Worm (Caenorhabditis elegans) whole organism, early embryonic: ENCODE data around the gene irg-3.
"Not testable (repeated sequence)": the region's sequence is repeated elsewhere in the genome, so short reads cannot be mapped to it uniquely, and the experiment has no call there.

ENCODE experiments used
- B0310.2 ChIP-seq: sonication (generic microtip); optimal IDR thresholded peaks from 2 replicates; lab custom pipeline; 2016; ENCODE audit warnings: mild to moderate bottlenecking, missing genetic modification characterization, missing compliant biosample characterization
- F13C5.2 ChIP-seq: sonication (generic microtip); optimal IDR thresholded peaks from 2 replicates; lab custom pipeline; 2017; ENCODE audit warnings: mild to moderate bottlenecking, missing genetic modification characterization, inconsistent platforms, missing compliant biosample characterization
- aly-1 ChIP-seq: sonication (generic microtip); optimal IDR thresholded peaks from 2 replicates; lab custom pipeline; 2016; ENCODE audit warnings: missing genetic modification characterization, missing compliant biosample characterization
- ama-1 ChIP-seq: fragments of 150-350 bp; optimal IDR thresholded peaks from 2 replicates; lab custom pipeline; 2014
- ceh-13 ChIP-seq: fragments of 200-800 bp; sonication (Bioruptor generic); optimal IDR thresholded peaks from 2 replicates; lab custom pipeline; 2018; ENCODE audit warnings: mild to moderate bottlenecking, missing genetic modification characterization, missing compliant biosample characterization
- ceh-36 ChIP-seq: sonication (generic microtip); optimal IDR thresholded peaks from 2 replicates; lab custom pipeline; 2016; ENCODE audit warnings: missing genetic modification characterization, inconsistent platforms, missing compliant biosample characterization
- ets-7 ChIP-seq: sonication (generic microtip); optimal IDR thresholded peaks from 2 replicates; lab custom pipeline; 2016; ENCODE audit warnings: missing genotype, missing genetic modification characterization, missing compliant biosample characterization
- flt-1 ChIP-seq: fragments of 200-800 bp; sonication (Bioruptor generic); IDR thresholded peaks from 2 replicates; pipeline ENCODE4 v1.3.6; 2022; ENCODE audit warnings: missing genetic modification characterization, missing compliant biosample characterization
- hmbx-1 ChIP-seq: sonication (generic microtip); optimal IDR thresholded peaks from 2 replicates; lab custom pipeline; 2016; ENCODE audit warnings: mild to moderate bottlenecking, missing genetic modification characterization, missing compliant biosample characterization
- hmg-4 ChIP-seq: fragments of 200-800 bp; sonication (Bioruptor generic); optimal IDR thresholded peaks from 2 replicates; lab custom pipeline; 2018; ENCODE audit warnings: mild to moderate bottlenecking, missing genetic modification characterization, missing compliant biosample characterization
- hnd-1 ChIP-seq: sonication (generic microtip); optimal IDR thresholded peaks from 2 replicates; lab custom pipeline; 2016; ENCODE audit warnings: missing genetic modification characterization, missing compliant biosample characterization
- pes-1 ChIP-seq: fragments of 200-800 bp; sonication (Bioruptor generic); IDR thresholded peaks from 2 replicates; pipeline ENCODE4 v1.3.6; 2022; ENCODE audit warnings: missing genetic modification reagents, missing genetic modification characterization, missing compliant biosample characterization
- scrt-1 ChIP-seq: fragments of 200-800 bp; sonication (Bioruptor generic); IDR thresholded peaks from 2 replicates; pipeline ENCODE4 v1.3.6; 2022; ENCODE audit warnings: missing genetic modification characterization, missing compliant biosample characterization
- sea-1 ChIP-seq: fragments of 200-800 bp; sonication (Bioruptor generic); conservative IDR thresholded peaks from 2 replicates; pipeline ENCODE4 v1.3.6; 2022; ENCODE audit warnings: missing genetic modification characterization, missing compliant biosample characterization
- tbx-11 ChIP-seq: fragments of 200-800 bp; sonication (Bioruptor generic); IDR thresholded peaks from 2 replicates; pipeline ENCODE4 v1.3.6; 2022; ENCODE audit warnings: missing genetic modification characterization, missing compliant biosample characterization
- tbx-37 ChIP-seq: fragments of 200-800 bp; sonication (Bioruptor generic); conservative IDR thresholded peaks from 2 replicates; pipeline ENCODE4 v1.3.6; 2022; ENCODE audit warnings: missing genetic modification reagents, missing genetic modification characterization, missing compliant biosample characterization
- tra-4 ChIP-seq: sonication (generic microtip); optimal IDR thresholded peaks from 2 replicates; lab custom pipeline; 2017; ENCODE audit warnings: missing genetic modification characterization, missing compliant biosample characterization

Gene irg-3

DNA sequence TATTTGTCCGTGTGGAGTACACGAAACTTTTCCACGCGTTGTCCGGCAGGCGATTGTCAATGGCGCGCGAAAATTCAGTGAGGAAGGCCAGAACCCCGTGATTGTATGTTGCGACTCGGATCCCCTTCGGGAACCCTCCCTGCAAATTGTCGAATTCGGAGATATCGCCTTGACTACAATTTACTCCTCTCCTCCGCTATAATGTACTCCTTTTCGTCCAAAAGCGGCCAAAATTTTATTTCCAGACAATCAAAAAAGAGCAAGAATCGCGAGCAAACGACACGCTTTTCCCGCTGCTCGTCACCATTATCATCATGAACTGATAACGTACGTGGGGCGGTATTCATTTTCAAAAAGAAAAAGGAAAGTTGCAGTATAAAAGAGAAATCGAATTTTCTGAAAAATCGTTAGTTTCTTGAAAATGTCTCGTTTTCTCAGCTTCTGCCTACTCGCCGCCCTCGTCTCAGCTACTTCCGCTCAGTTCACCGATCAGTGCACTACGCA is at the start of gene irg-3:
Gene irg-3 (plus strand): TSS at position 419 of the 504 bp plus-strand sequence.
- no peak for TF ChIP-seq tbx-11 (GFP tag; lab: Robert Waterston, UW)
- no peak for TF ChIP-seq aly-1 (tag; lab: Kevin White, UChicago)
- no peak for TF ChIP-seq F13C5.2
- TF ChIP-seq hmg-4 = no peak
- TF ChIP-seq scrt-1 = no peak
- no peak for TF ChIP-seq ceh-13 (GFP tag; lab: Kevin White, UChicago)
- no peak for TF ChIP-seq pes-1 (GFP tag; lab: Robert Waterston, UW)
- no peak for TF ChIP-seq hnd-1 (tag; lab: Kevin White, UChicago)
- TF ChIP-seq tbx-37 (GFP tag; lab: Robert Waterston, UW) = no peak
- no peak for TF ChIP-seq flt-1 (GFP tag; lab: Robert Waterston, UW)
- TF ChIP-seq hmbx-1 = no peak
- TF ChIP-seq B0310.2 (tag; lab: Kevin White, UChicago) = no peak
- no peak for TF ChIP-seq ama-1

DNA sequence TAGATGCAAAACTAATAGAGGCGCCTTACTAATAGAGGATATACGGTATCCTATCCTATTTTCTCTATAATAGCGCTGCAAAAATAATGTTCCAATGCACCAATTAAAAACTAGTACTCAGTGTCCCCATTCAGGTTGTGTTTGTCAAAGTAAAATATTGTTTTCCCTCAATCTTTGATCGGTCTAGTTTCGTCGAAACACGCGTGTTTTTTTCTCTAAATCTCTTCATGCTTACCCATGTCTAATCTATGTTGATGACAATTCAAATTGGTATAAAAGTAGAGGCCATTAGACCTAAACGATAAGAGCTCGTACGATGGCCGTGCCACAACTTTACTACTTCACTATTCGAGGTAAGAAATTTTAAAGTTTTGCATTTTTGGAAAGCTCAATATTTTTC is 31.0 kb upstream of the irg-3 start, which contains the start of gene gst-10:
Gene gst-10 (plus strand): TSS at position 301 of the 400 bp plus-strand sequence.
- TF ChIP-seq scrt-1; ceh-13 (GFP tag; lab: Kevin White, UChicago); sea-1 (GFP tag; lab: Robert Waterston, UW): not testable (repeated sequence)

DNA sequence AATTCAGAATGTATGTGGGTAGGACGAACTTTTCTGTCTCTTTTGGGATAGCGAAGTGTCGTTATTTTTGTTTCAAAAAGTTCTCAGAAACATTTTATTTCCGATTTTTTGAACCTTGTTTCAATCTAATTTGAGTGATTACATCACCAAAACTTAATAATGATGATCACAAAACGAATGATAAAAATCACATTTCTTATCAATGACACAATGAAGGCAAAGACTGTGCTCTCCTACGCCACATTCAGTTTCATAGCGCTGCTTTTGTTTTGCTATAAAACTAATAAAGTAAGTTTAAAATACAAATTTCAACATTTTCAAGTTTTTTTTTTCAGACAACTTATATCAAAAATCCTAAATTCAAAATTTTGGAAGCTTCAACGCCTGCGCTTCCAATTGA is 26.9 kb upstream of the irg-3 start, which contains the start of gene Y45G12C.1:
Gene Y45G12C.1 (plus strand): TSS at position 159 of the 400 bp plus-strand sequence.
- TF ChIP-seq ama-1 (no peak), B0310.2 (tag; lab: Kevin White, UChicago) (no peak), tbx-11 (GFP tag; lab: Robert Waterston, UW) (no peak), flt-1 (GFP tag; lab: Robert Waterston, UW) (no peak), hnd-1 (tag; lab: Kevin White, UChicago) (no peak), ceh-13 (GFP tag; lab: Kevin White, UChicago) (no peak), scrt-1 (no peak), pes-1 (GFP tag; lab: Robert Waterston, UW) (no peak), sea-1 (GFP tag; lab: Robert Waterston, UW) (no peak), hmbx-1 (no peak), F13C5.2 (no peak), tra-4 (tag; lab: Kevin White, UChicago) (no peak), ets-7 (no peak), tbx-37 (GFP tag; lab: Robert Waterston, UW) (no peak)

DNA sequence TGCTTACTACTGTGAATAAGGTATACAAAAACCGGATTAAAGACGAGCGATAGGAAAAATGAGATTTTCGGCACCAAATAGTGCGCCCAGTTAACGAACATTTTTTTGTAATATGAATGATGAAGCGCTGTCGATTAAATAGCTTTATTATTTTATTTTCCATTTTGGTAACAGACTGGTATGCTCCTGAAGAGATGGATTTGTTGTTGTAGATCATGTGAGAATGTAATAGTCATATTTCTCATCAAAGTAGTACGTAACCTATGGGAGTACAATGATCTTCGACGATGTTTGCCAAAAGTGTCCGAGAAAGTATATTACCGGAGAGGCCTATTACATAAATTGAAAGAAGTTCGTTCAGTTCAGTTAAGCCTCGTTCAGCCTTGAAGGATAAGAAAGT is 21.7 kb upstream of the irg-3 start, which contains the start of gene srj-19:
Gene srj-19 (minus strand): TSS at position 101 of the 400 bp plus-strand sequence.
- TF ChIP-seq tbx-11 (GFP tag; lab: Robert Waterston, UW) (no peak), ceh-36 (tag; lab: Kevin White, UChicago) (no peak), aly-1 (tag; lab: Kevin White, UChicago) (no peak), hnd-1 (tag; lab: Kevin White, UChicago) (no peak), ceh-13 (GFP tag; lab: Kevin White, UChicago) (no peak), hmg-4 (no peak), tra-4 (tag; lab: Kevin White, UChicago) (no peak), B0310.2 (tag; lab: Kevin White, UChicago) (no peak), hmbx-1 (no peak), ets-7 (no peak)

DNA sequence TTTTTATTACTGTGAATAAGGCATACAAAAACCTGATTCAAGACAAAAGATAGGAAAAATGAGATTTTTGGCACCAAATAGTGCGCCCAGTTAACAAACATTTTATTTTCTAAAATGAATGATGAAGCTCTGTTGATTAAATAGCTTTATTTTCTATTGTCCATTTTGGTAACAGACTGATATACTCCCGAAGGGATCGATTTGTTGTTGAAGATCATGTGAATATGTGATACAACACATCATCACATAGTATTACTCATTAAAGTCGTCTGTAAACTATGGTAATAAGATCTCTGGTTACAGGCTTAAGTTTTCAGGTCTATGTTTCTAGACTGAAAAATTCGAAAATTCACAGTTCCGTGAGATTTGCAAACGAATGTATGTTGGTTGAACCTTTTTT is 19.3 kb upstream of the irg-3 start, which contains the start of gene srj-20:
Gene srj-20 (minus strand): TSS at position 101 of the 400 bp plus-strand sequence.
- TF ChIP-seq ceh-13 (GFP tag; lab: Kevin White, UChicago) = no peak
- TF ChIP-seq hnd-1 (tag; lab: Kevin White, UChicago) = no peak
- no peak for TF ChIP-seq tbx-11 (GFP tag; lab: Robert Waterston, UW)
- TF ChIP-seq pes-1 (GFP tag; lab: Robert Waterston, UW) = no peak
- no peak for TF ChIP-seq ets-7
- no peak for TF ChIP-seq flt-1 (GFP tag; lab: Robert Waterston, UW)
- TF ChIP-seq hmbx-1 = no peak
- TF ChIP-seq tra-4 (tag; lab: Kevin White, UChicago) = no peak
- TF ChIP-seq B0310.2 (tag; lab: Kevin White, UChicago) = no peak
- TF ChIP-seq sea-1 (GFP tag; lab: Robert Waterston, UW) = no peak
- no peak for TF ChIP-seq F13C5.2
- no peak for TF ChIP-seq hmg-4
- no peak for TF ChIP-seq ama-1
- no peak for TF ChIP-seq ceh-36 (tag; lab: Kevin White, UChicago)
- no peak for TF ChIP-seq aly-1 (tag; lab: Kevin White, UChicago)
- no peak for TF ChIP-seq tbx-37 (GFP tag; lab: Robert Waterston, UW)

DNA sequence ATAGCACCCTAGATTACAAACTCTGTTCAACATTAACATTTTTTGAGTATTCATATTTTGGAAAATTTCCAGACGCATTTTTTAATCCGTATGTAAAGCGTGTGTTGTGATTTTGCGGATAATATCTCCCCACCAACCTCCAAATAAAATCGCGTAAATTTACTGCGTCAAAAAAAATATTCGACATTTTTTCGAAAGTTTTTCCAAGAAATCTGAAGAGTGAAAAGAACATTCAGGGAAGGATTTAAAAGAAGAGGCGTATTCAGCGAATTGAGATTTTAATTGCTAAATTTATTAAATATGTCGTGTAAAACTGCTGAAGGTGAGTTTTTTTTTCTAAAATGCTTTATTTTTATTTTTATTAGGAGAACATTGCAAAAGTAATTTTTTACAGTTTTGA is 18.5 kb upstream of the irg-3 start, which contains the start of gene nhr-290:
Gene nhr-290 (plus strand): TSS at position 301 of the 400 bp plus-strand sequence.
- TF ChIP-seq flt-1 (GFP tag; lab: Robert Waterston, UW) (no peak), hnd-1 (tag; lab: Kevin White, UChicago) (no peak)

DNA sequence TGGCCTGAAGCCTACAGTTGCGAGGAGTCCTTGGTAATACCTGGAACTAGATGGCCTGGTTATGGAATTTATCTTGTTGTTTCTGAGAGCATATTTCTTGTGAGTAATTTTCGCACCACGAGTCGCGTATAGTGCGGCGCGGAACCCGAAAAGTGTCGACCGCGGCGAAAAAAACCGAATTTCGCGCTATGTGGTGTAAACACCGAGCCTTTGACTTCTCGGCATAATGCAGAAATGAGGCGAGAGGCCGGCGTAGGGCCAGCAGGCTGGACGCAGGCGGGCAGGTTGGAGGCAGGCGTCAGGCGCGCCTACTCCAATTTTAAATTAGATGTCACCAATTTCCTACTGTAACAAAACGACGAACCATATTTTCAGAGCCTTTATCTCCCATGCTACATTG is 16.7 kb upstream of the irg-3 start:
- no peak for TF ChIP-seq hmbx-1
- TF ChIP-seq ceh-13 (GFP tag; lab: Kevin White, UChicago) = no peak
- TF ChIP-seq tra-4 (tag; lab: Kevin White, UChicago) = no peak
- TF ChIP-seq sea-1 (GFP tag; lab: Robert Waterston, UW) = no peak
- no peak for TF ChIP-seq tbx-11 (GFP tag; lab: Robert Waterston, UW)
- no peak for TF ChIP-seq B0310.2 (tag; lab: Kevin White, UChicago)
- no peak for TF ChIP-seq aly-1 (tag; lab: Kevin White, UChicago)
- no peak for TF ChIP-seq tbx-37 (GFP tag; lab: Robert Waterston, UW)
- no peak for TF ChIP-seq flt-1 (GFP tag; lab: Robert Waterston, UW)
- no peak for TF ChIP-seq ama-1
- TF ChIP-seq hmg-4 = no peak
- TF ChIP-seq ceh-36 (tag; lab: Kevin White, UChicago) = no peak
- TF ChIP-seq F13C5.2 = no peak
- no peak for TF ChIP-seq hnd-1 (tag; lab: Kevin White, UChicago)
- TF ChIP-seq pes-1 (GFP tag; lab: Robert Waterston, UW) = no peak
- TF ChIP-seq ets-7 = no peak
- TF ChIP-seq scrt-1 = no peak
